Worm (Caenorhabditis elegans) whole organism, L4 larva: Measurements from ENCODE around the gene srh-184.

Experiments
- F10B5.3 ChIP-seq: sonication (generic microtip); optimal IDR thresholded peaks from 2 replicates; lab custom pipeline; 2016; ENCODE audit warnings: mild to moderate bottlenecking, missing genetic modification characterization, missing compliant biosample characterization
- F37D6.2 ChIP-seq: sonication (generic microtip); optimal IDR thresholded peaks from 2 replicates; lab custom pipeline; 2016; ENCODE audit warnings: mild to moderate bottlenecking, missing genetic modification characterization, missing compliant biosample characterization
- ama-1 ChIP-seq: fragments of 150-350 bp; optimal IDR thresholded peaks from 2 replicates; lab custom pipeline; 2014; ENCODE audit warnings: inconsistent platforms, mixed read lengths
- fkh-10 ChIP-seq: fragments of 150-350 bp; optimal IDR thresholded peaks from 2 replicates; lab custom pipeline; 2014; ENCODE audit warnings: missing biosample characterization, missing genetic modification reagents, missing genetic modification characterization
- hmg-1.1 ChIP-seq: fragments of 200-800 bp; sonication (Bioruptor generic); IDR thresholded peaks from 2 replicates; pipeline ENCODE4 v1.3.6; 2022; ENCODE audit warnings: missing genetic modification reagents, missing genetic modification characterization, missing compliant biosample characterization
- lsy-2 ChIP-seq, 2 experiments: fragments of 150-350 bp in 1 of 2; sonication (generic microtip) in 1 of 2; optimal IDR thresholded peaks; 2 replicates each; lab custom pipeline; 2014 to 2017; ENCODE audit warnings: missing biosample characterization in 2 of 2, missing genetic modification characterization in 2 of 2
- mdl-1 ChIP-seq, 2 experiments: fragments of 150-350 bp in 1 of 2; sonication (generic microtip) in 1 of 2; optimal IDR thresholded peaks; 2 replicates each; lab custom pipeline; 2014 to 2017; ENCODE audit warnings: missing biosample characterization in 2 of 2, missing genetic modification characterization in 2 of 2
- mep-1 ChIP-seq: fragments of 150-350 bp; sonication (generic microtip); optimal IDR thresholded peaks from 3 replicates; lab custom pipeline; 2014; ENCODE audit warnings: missing biosample characterization, missing genetic modification characterization
- nhr-102 ChIP-seq: sonication (generic microtip); optimal IDR thresholded peaks from 2 replicates; lab custom pipeline; 2016; ENCODE audit warnings: mild to moderate bottlenecking, missing genetic modification characterization, moderate library complexity, missing compliant biosample characterization
- skn-1 ChIP-seq: fragments of 150-350 bp; optimal IDR thresholded peaks from 2 replicates; lab custom pipeline; 2014; ENCODE audit warnings: missing biosample characterization, missing genetic modification characterization
- tra-1 ChIP-seq: fragments of 200-800 bp; sonication (Bioruptor generic); IDR thresholded peaks from 2 replicates; pipeline ENCODE4 v1.3.6; 2022; ENCODE audit warnings: missing genetic modification reagents, missing genetic modification characterization, missing compliant biosample characterization
- zfp-2 ChIP-seq: sonication (generic microtip); optimal IDR thresholded peaks from 2 replicates; lab custom pipeline; 2016; ENCODE audit warnings: mild to moderate bottlenecking, missing genetic modification characterization, missing compliant biosample characterization

ce11 chrV:10750630-10751029 lies 47.4 kb downstream of the srh-184 start, which contains the start of gene F28H7.3:
- TF ChIP-seq mep-1 (tag; lab: Kevin White, UChicago), result no peak
- TF ChIP-seq zfp-2, result no peak
- TF ChIP-seq F10B5.3, result no peak
- TF ChIP-seq ama-1, result no peak
- no peak for TF ChIP-seq F37D6.2 (tag; lab: Kevin White, UChicago)
- no peak for TF ChIP-seq nhr-102
- no peak for TF ChIP-seq fkh-10
- no peak for TF ChIP-seq mdl-1 (tag; optimal IDR thresholded peaks at IDR 0.05; lab: Kevin White, UChicago)
- no peak for TF ChIP-seq lsy-2 (tag; optimal IDR thresholded peaks at IDR 0.05; lab: Kevin White, UChicago)
- TF ChIP-seq hmg-1.1 (GFP tag; lab: Robert Waterston, UW), result no peak
- peak; percentile 45; the same call in 1 of the 2 replicates for TF ChIP-seq tra-1 (GFP tag; lab: Robert Waterston, UW)
- no peak for TF ChIP-seq skn-1 (tag; lab: Kevin White, UChicago)
